Worm (Caenorhabditis elegans): ENCODE results near the gene F48E8.2.
A peak's percentile ranks its signal among the peaks of the same experiment; 100 is the strongest.

F48E8.2 gene

DNA sequence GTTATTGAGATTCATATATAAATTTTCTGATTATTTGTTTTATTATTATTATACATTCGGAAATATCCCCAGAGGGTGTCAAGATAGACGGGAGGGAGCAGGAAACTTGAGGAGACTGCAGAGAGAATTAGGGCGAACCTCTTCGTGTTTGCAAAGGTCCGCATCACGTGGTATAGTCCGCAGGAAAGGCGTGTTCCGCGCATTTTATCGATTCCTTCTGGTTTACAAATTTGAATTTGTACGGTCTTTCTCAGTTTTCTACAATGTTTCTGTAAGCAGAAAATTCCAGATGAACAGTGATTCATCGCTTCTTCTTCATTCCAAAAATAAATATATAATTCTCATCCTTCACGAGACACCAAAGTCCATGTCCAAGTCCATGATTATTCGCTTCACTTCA is 35.8 kb downstream of the F48E8.2 start:
- TF ChIP-seq zip-5 (tag; optimal IDR thresholded peaks at IDR 0.05) (no peak), ref-2 (tag; optimal IDR thresholded peaks at IDR 0.05) (no peak), ceh-34 (tag; optimal IDR thresholded peaks at IDR 0.05) (no peak), ceh-48 (tag; optimal IDR thresholded peaks at IDR 0.05) (peak; percentile 31), nfya-1 (tag; optimal IDR thresholded peaks at IDR 0.05) (no peak), eyg-1 (tag; optimal IDR thresholded peaks at IDR 0.05) (no peak), tbx-2 (tag; optimal IDR thresholded peaks at IDR 0.05) (peak; percentile 2), unc-3 (GFP tag; conservative IDR thresholded peaks at IDR 0.05) (no peak), unc-3 (tag; optimal IDR thresholded peaks at IDR 0.05) (no peak), fkh-6 (tag; optimal IDR thresholded peaks at IDR 0.05) (no peak), hlh-30 (tag; optimal IDR thresholded peaks at IDR 0.05; ENCODE audit: insufficient read depth) (peak; percentile 86), ceh-31 (tag; optimal IDR thresholded peaks at IDR 0.05) (peak; percentile 23), nhr-11 (tag; optimal IDR thresholded peaks at IDR 0.05) (no peak)

- no peak for TF ChIP-seq fkh-6 (tag; optimal IDR thresholded peaks at IDR 0.05)
- no peak for TF ChIP-seq pqm-1 (tag; optimal IDR thresholded peaks at IDR 0.05)
- TF ChIP-seq zip-5 (tag; optimal IDR thresholded peaks at IDR 0.05) = no peak
- no peak for TF ChIP-seq ceh-9 (tag; optimal IDR thresholded peaks at IDR 0.05)
- no peak for TF ChIP-seq nhr-232 (tag; optimal IDR thresholded peaks at IDR 0.05)
- TF ChIP-seq hlh-15 (tag; optimal IDR thresholded peaks at IDR 0.05) = no peak
- no peak for TF ChIP-seq hlh-30 (tag; optimal IDR thresholded peaks at IDR 0.05; ENCODE audit: insufficient read depth)
- TF ChIP-seq fkh-10 (GFP tag; optimal IDR thresholded peaks at IDR 0.05) = no peak
- TF ChIP-seq syd-9 (tag; optimal IDR thresholded peaks at IDR 0.05) = no peak
- TF ChIP-seq elt-2 (tag; optimal IDR thresholded peaks at IDR 0.05) = no peak
- no peak for TF ChIP-seq unc-3 (GFP tag; conservative IDR thresholded peaks at IDR 0.05)
- no peak for TF ChIP-seq unc-3 (tag; optimal IDR thresholded peaks at IDR 0.05)
- TF ChIP-seq pax-1 (tag; optimal IDR thresholded peaks at IDR 0.05) = no peak
- TF ChIP-seq ttx-3 (tag; optimal IDR thresholded peaks at IDR 0.05) = no peak
- TF ChIP-seq che-1 (tag; optimal IDR thresholded peaks at IDR 0.05) = no peak
- TF ChIP-seq ets-4 (tag; optimal IDR thresholded peaks at IDR 0.05) = no peak
These were observed 36.6 kb downstream of the F48E8.2 start for ce11 chrIII:5500732-5501131.

ce11 chrIII:5501358-5502287 is 37.4 kb downstream of the F48E8.2 start, which contains the start of gene R02F2.1:
Gene R02F2.1, plus strand, starts transcription at chrIII:5501885.
- TF ChIP-seq pha-4 (tag; optimal IDR thresholded peaks at IDR 0.05) (no peak), hlh-30 (tag; optimal IDR thresholded peaks at IDR 0.05; ENCODE audit: insufficient read depth) (peak; percentile 7)

- peak; percentile 67 for TF ChIP-seq ets-4 (tag; optimal IDR thresholded peaks at IDR 0.05)
- peak; percentile 58 for TF ChIP-seq nfya-1 (tag; optimal IDR thresholded peaks at IDR 0.05)
- TF ChIP-seq fkh-10 (GFP tag; optimal IDR thresholded peaks at IDR 0.05) = no peak
- TF ChIP-seq T23F11.4 (GFP tag; optimal IDR thresholded peaks at IDR 0.05) = no peak
- TF ChIP-seq ceh-31 (tag; optimal IDR thresholded peaks at IDR 0.05) = peak; percentile 64
- peak; percentile 12 for TF ChIP-seq dmd-4 (tag; optimal IDR thresholded peaks at IDR 0.05; ENCODE audit: borderline replicate concordance)
- peak; percentile 12 for TF ChIP-seq F13H6.1 (tag; optimal IDR thresholded peaks at IDR 0.05)
- TF ChIP-seq madf-2 (tag; optimal IDR thresholded peaks at IDR 0.05) = peak; percentile 6
- TF ChIP-seq ttx-3 (tag; optimal IDR thresholded peaks at IDR 0.05) = no peak
- TF ChIP-seq ceh-2 (tag; optimal IDR thresholded peaks at IDR 0.05) = peak; percentile 10
- peak; percentile 37 for TF ChIP-seq tbx-2 (tag; optimal IDR thresholded peaks at IDR 0.05)
- TF ChIP-seq elt-2 (tag; optimal IDR thresholded peaks at IDR 0.05) = peak; percentile 73
- TF ChIP-seq hlh-15 (tag; optimal IDR thresholded peaks at IDR 0.05) = no peak
- peak; percentile 57 for TF ChIP-seq ceh-34 (tag; optimal IDR thresholded peaks at IDR 0.05)
- peak; percentile 38 for TF ChIP-seq ceh-18 (tag; optimal IDR thresholded peaks at IDR 0.05)
- peak; percentile 16 for TF ChIP-seq unc-42 (tag; optimal IDR thresholded peaks at IDR 0.05)
- TF ChIP-seq hlh-30 (tag; optimal IDR thresholded peaks at IDR 0.05; ENCODE audit: insufficient read depth) = peak; percentile 23
- no peak for TF ChIP-seq hlh-6 (tag; optimal IDR thresholded peaks at IDR 0.05)
- TF ChIP-seq K02D7.2 (tag; optimal IDR thresholded peaks at IDR 0.05) = no peak
- peak; percentile 4 for TF ChIP-seq ztf-16 (tag; optimal IDR thresholded peaks at IDR 0.05)
- peak; percentile 59 for TF ChIP-seq unc-55 (GFP tag; optimal IDR thresholded peaks at IDR 0.05)
- no peak for TF ChIP-seq pha-4 (tag; optimal IDR thresholded peaks at IDR 0.05)
- no peak for TF ChIP-seq ceh-6 (GFP tag; optimal IDR thresholded peaks at IDR 0.05)
- TF ChIP-seq C38D4.7 (GFP tag; optimal IDR thresholded peaks at IDR 0.05) = no peak
- no peak for TF ChIP-seq hlh-8 (tag; optimal IDR thresholded peaks at IDR 0.05)
These were observed 38.9 kb downstream of the F48E8.2 start for ce11 chrIII:5502915-5503575.
